Worm (Caenorhabditis elegans) whole organism, dauer: Measurements from ENCODE around the gene R10F2.4.
"Not testable (repeated sequence)": the region's sequence is repeated elsewhere in the genome, so short reads cannot be mapped to it uniquely, and the experiment has no call there.

Experiments
- unc-62 ChIP-seq: sonication (generic microtip); optimal IDR thresholded peaks from 2 replicates; lab custom pipeline; 2017; ENCODE audit warnings: missing biosample characterization, missing genetic modification reagents, missing genetic modification characterization

R10F2.4 gene

ce11 chrIII:2912916-2913315 is 10.0 kb downstream of the R10F2.4 start:
- no peak for TF ChIP-seq unc-62 (GFP tag; lab: Kevin White, UChicago)

ce11 chrIII:2910606-2911005 is 12.3 kb downstream of the R10F2.4 start, which contains the start of gene cdh-1:
Gene cdh-1 (plus strand): TSS chrIII:2910906.
- no peak for TF ChIP-seq unc-62 (GFP tag; lab: Kevin White, UChicago)

DNA sequence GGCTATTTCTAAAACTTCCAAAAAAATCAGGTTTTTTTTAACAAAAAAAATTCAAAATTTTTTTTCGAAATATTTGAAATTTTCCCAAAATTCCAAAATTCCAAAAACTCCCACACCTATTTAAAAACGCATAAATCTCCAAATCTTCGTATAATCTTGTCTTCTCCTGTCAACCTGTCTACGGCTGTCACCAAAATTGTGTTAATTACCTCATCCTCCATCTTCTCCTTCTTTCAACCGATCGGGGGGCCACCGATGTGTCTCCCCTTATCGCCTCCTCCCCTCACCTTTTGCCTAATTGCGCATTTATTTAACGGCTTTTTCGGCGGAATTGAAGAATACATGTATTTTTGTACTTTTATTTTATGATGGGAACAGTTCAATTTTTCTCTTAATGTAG is 14.1 kb downstream of the R10F2.4 start:
- TF ChIP-seq unc-62 (GFP tag; lab: Kevin White, UChicago) = no peak

DNA sequence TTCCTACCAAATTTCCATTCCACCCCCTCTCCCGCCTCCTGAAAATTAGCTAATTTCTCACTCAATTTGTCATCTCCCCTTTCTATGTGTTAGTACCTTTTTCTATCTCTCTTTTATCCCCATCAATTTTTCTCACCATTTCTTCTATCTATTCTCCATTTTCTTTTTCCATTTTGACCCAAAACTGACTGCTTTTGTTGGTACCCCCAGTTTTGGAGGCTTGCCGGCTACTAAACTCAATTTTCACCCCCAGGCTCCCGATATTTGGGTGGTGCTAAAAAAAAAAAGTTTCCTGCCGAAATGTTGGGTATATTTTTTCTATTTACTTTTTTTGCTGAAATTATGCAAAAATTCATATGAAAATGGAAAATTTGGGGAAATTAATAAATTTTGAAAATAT is 15.1 kb downstream of the R10F2.4 start:
- TF ChIP-seq unc-62 (GFP tag; lab: Kevin White, UChicago) = no peak

DNA sequence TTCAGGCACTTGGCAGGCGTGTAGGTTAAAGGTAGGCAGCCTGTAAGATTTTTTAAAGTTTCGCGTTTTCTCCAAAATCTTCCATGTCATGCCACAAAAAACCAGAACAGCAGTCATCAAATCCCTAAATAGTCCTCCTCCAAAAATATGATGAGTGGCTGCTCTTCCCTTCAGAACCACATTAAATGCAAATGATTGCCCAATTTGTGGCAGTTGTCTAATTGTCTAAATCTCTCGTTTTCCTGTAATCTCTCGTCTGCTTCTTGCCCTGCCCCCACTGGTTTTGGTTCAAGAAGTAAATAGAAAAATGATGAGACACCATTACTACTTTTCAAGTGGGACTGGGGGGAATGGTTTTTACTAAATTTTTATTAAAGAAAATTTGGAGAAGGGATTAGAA is 18.7 kb downstream of the R10F2.4 start:
- no peak for TF ChIP-seq unc-62 (GFP tag; lab: Kevin White, UChicago)

DNA sequence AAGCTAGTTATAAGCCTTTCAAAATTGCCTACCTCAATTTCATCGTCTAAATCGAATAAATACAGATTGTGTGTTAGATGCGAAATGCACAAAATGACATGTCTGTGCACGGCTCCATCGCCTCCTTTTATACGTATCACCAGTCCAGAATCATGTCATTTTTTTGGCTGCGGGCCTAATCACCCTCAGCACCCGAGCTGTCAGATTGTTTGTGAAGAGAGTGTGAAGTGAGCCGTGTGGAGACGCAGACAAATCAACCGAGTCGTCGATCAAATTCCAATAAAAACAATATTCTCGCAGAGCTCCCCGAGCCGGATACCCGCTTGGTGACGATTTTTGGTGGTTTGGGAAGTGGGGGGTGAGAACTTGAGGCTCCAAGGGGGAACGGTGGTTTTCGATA is 21.8 kb downstream of the R10F2.4 start, which contains the start of gene idpa-1:
idpa-1 (minus strand) TSS at position 101 of the 400 bp plus-strand sequence.
- no peak for TF ChIP-seq unc-62 (GFP tag; lab: Kevin White, UChicago)

DNA sequence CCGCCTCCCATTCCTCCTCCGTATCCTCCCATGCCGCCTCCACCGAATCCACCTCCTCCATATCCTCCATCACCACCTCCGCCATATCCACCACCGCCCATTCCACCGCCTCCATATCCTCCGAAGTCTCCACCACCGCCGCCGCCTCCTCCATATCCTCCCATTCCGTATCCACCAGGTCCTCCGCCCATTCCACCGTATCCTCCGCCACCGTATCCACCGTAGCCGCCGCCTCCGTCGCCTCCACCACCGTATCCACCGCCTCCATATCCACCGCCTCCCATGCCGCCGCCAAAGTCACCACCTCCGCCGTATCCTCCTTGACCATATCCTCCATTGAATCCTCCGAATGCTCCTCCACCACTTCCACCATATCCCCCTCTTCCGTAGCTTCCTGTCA is 23.2 kb downstream of the R10F2.4 start:
- no peak for TF ChIP-seq unc-62 (GFP tag; lab: Kevin White, UChicago)

- TF ChIP-seq unc-62 (GFP tag; lab: Kevin White, UChicago) = no peak
These were observed 31.5 kb downstream of the R10F2.4 start, which contains the start of gene F56F11.1 for ce11 chrIII:2891443-2891842. Gene F56F11.1 (plus strand): TSS chrIII:2891743.

DNA sequence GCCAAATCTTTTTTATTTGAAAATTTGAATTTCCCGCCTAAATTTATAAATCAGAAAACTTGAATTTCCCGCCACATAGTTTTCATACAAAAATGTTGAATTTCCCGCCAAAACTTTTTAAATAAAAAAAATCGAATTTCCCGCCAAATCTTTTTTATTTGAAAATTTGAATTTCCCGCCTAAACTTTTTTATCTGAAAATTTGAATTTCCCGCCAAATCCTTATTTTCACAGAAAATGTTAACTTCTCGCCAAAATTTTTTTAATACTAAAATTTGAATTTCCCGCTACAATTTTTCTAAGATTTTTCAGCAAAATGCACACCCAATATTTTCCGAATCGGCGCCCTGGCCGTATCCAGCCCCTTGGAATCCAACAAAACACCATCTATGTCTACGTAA is 40.9 kb downstream of the R10F2.4 start, which contains the start of gene F56F11.2:
F56F11.2 (plus strand) TSS at position 301 of the 400 bp plus-strand sequence.
- not testable (repeated sequence) for TF ChIP-seq unc-62 (GFP tag; lab: Kevin White, UChicago)

- TF ChIP-seq unc-62 (GFP tag; lab: Kevin White, UChicago) = no peak
These were observed 41.8 kb downstream of the R10F2.4 start for ce11 chrIII:2881117-2881516.

DNA sequence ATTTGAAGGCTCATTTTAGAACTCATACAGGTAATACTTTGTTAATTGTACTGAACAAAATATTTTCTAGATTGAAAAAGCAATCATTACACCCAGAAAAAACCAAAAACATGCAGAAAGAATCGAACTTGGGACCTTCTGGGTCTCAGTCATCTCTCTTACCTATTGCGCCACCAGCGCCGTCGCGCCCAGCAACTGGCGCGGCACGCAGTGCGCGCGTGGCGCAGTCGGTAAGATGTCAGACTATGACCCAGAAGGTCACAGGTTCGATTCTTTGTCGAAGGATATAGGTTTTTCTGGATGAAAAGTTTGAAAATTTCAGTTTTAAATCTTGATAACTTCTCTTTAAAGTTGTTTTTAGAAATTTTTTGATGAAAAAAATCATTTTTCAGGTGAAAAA is 43.2 kb downstream of the R10F2.4 start:
- no peak for TF ChIP-seq unc-62 (GFP tag; lab: Kevin White, UChicago)

ce11 chrIII:2875946-2876345 is 47.0 kb downstream of the R10F2.4 start:
- no peak for TF ChIP-seq unc-62 (GFP tag; lab: Kevin White, UChicago)

DNA sequence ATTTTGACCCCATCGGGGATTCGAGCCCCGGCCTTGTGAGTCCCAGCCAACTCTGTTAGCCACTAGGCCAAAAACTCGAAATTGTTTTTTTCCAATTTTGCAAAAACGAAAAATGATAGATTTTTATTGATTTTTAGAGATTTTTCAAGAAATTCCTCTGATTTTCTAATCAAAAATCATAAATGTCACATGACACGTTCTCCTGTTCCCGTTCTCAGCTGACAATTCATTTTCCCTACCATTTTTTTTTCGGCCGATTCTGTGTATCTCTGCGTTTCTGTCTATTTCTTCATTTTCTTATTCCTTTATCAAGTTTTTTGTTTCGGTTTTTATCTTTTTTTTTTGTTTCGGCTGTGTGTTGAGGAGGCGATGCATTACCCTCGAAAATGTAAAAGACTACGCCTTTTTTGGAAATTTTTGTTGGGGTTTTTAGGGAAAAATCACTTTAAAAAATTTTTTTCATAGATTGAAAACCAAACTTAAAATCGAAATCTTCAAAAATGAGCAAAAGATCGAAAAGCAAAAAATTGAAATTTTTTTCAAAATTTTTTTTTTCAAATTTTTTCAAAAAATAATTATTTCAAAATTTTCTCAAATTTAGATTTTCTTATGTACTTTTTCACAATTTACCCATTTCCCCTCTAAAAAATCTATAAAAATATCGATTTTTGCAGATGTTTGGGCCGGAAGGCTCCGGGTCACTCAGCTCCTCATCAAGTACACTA is 48.6 kb downstream of the R10F2.4 start, which contains the start of gene klf-1:
klf-1 (plus strand) TSS at position 675 of the 725 bp plus-strand sequence.
- no peak for TF ChIP-seq unc-62 (GFP tag; lab: Kevin White, UChicago)

DNA sequence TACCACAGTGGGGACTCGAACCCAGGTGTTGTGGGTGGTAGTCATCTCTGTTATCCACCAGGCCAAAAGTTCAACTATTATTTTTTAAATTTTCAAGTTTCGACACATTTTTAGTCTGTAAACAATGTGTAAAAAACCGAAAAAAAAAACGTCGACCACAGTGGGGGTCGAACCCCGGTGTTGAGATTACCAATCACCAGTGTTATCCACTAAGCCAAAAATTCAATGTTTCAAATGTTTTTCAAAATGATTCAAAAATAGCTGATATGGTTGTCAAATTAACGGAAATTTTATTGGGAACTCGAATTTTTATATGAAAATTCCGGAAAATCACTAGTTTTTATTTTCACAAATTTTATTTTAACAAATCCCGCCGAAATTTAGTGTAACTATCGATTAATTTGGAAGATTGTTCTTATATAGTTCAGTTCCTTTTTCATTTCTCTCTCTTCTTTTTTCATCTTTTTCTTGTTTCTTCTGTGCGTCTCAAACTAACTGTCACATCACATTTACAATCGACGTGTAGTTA is 49.7 kb downstream of the R10F2.4 start:
- no peak for TF ChIP-seq unc-62 (GFP tag; lab: Kevin White, UChicago)

- no peak for TF ChIP-seq unc-62 (GFP tag; lab: Kevin White, UChicago)
These were observed 51.1 kb downstream of the R10F2.4 start for ce11 chrIII:2871817-2872216.

DNA sequence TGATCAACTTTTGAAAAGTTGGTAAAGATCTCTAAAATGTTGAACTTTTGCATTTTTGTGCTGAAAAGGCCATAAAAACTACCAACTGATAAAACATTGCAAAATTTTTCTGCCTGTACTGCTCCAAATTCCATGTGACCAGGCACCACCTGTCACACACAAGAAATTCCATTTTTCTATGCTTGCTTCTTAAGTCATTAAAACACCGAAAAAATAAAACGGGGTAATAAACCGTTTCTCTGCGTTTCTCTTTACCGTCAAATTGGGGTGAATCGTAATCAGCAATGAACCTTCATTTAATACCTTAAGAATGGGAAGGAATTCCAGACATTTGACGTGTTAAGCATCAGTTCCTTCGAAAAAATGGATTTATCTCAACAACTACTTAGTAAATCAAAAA is 52.7 kb downstream of the R10F2.4 start:
- TF ChIP-seq unc-62 (GFP tag; lab: Kevin White, UChicago) = no peak

ce11 chrIII:2869512-2869911 is 53.4 kb downstream of the R10F2.4 start:
- TF ChIP-seq unc-62 (GFP tag; lab: Kevin White, UChicago) = no peak
